Worm (Caenorhabditis elegans): ENCODE results near the gene Y75B12B.1.

Gene Y75B12B.1

DNA sequence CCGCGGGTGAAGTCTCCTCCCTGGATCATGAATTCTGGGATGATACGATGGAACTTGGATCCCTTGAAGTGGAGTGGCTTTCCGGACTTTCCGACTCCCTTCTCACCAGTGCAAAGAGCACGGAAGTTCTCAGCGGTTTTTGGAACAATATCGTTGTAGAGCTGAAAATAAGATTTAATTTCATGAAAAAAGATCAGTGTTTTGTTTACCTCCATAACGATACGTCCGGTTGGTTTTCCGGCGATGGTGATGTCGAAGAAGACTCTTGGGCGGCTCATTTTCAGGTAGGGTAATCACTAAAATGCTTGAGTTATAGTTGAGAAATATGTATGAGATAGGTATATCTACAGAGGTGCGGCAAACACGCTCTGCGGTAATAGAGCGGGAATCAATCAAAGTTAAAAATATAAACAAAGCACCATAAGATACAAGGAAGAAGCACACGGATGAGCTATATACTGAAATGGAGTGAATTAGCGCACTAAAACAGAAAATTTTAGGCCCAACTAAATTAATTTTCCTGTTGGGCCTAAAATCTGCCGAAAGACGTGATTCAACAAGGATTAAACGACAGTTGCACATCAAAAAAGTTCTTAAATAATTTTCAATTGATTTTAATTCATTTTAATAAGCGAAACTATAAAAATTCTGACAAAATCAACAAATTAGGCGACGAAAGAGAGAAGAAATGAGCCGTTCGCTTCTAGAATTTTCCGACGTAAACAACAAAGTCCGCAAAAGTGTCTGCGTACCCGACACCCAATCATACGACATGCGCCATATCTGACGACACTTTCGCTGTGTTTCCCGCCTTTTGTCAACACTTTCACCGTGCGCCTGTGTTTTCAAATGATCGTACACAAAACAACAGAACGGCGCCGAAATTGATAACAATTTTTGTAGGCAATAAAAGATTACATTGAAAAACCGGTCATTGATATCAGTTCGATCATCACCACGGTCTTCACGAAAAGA lies 2.9 kb downstream of the Y75B12B.1 start, which contains the start of the genes cyn-7 and bath-36 (continued):
- no peak for TF ChIP-seq snpc-4 (tag; optimal IDR thresholded peaks at IDR 0.05)
- TF ChIP-seq ZK546.5 (tag; optimal IDR thresholded peaks at IDR 0.05) = no peak
- TF ChIP-seq cey-2 (tag; optimal IDR thresholded peaks at IDR 0.05; ENCODE audit: borderline replicate concordance, insufficient read depth) = no peak
- no peak for TF ChIP-seq nhr-10 (tag; optimal IDR thresholded peaks at IDR 0.05)
- TF ChIP-seq fkh-10 (GFP tag; optimal IDR thresholded peaks at IDR 0.05) = peak; percentile 37
- TF ChIP-seq ceh-82 (tag; optimal IDR thresholded peaks at IDR 0.05) = no peak
- peak in 1 of 2 experiments; percentile 55 for TF ChIP-seq mdl-1 (tag; optimal IDR thresholded peaks at IDR 0.05)
- TF ChIP-seq attf-4 (tag; optimal IDR thresholded peaks at IDR 0.05) = no peak
- TF ChIP-seq lir-3 (tag; optimal IDR thresholded peaks at IDR 0.05) = no peak
- peak; percentile 68 for TF ChIP-seq T20F7.1 (GFP tag; optimal IDR thresholded peaks at IDR 0.05)
- TF ChIP-seq unc-130 (GFP tag; optimal IDR thresholded peaks at IDR 0.05) = no peak
- no peak for TF ChIP-seq zfp-2 (tag; optimal IDR thresholded peaks at IDR 0.05)
- TF ChIP-seq ctbp-1 (GFP tag; IDR thresholded peaks at IDR 0.05) = no peak
- TF ChIP-seq F26F4.8 (GFP tag; conservative IDR thresholded peaks at IDR 0.05) = no peak
- TF ChIP-seq lin-13 (GFP tag; optimal IDR thresholded peaks at IDR 0.05) = peak; percentile 62
- no peak for TF ChIP-seq saeg-2 (GFP tag; IDR thresholded peaks at IDR 0.05)
- peak; percentile 77 for TF ChIP-seq mep-1 (tag; optimal IDR thresholded peaks at IDR 0.05)
- no peak for TF ChIP-seq Y48G9A.11 (GFP tag; IDR thresholded peaks at IDR 0.05)
- TF ChIP-seq nhr-237 (tag; optimal IDR thresholded peaks at IDR 0.05) = no peak
- TF ChIP-seq php-3 (GFP tag; IDR thresholded peaks at IDR 0.05) = 0 out of 2 replicates have a peak, but pooled peaks have one; percentile 34
- no peak for TF ChIP-seq D1046.2 (GFP tag; IDR thresholded peaks at IDR 0.05)
- TF ChIP-seq daf-8 (GFP tag; IDR thresholded peaks at IDR 0.05) = no peak
- TF ChIP-seq tra-1 (GFP tag; IDR thresholded peaks at IDR 0.05) = peak; percentile 51; the same call in 1 of the 2 replicates
- no peak for TF ChIP-seq hmg-1.1 (GFP tag; IDR thresholded peaks at IDR 0.05)
- TF ChIP-seq ceh-62 (tag; optimal IDR thresholded peaks at IDR 0.05) = no peak
- TF ChIP-seq lim-7 (GFP tag; IDR thresholded peaks at IDR 0.05) = no peak
- TF ChIP-seq ZK337.2 (GFP tag; IDR thresholded peaks at IDR 0.05) = no peak
- TF ChIP-seq mxl-2 (GFP tag; conservative IDR thresholded peaks at IDR 0.05) = no peak
- TF ChIP-seq nhr-76 (tag; optimal IDR thresholded peaks at IDR 0.05) = no peak
- no peak for TF ChIP-seq lin-1 (GFP tag; IDR thresholded peaks at IDR 0.05)
- peak; percentile 62; the same call in 1 of the 2 replicates for TF ChIP-seq zfp-3 (GFP tag; conservative IDR thresholded peaks at IDR 0.05)
- TF ChIP-seq aha-1 (tag) = peak; percentile 92
- TF ChIP-seq mxl-3 (GFP tag; optimal IDR thresholded peaks at IDR 0.05) = peak; percentile 78
- no peak for TF ChIP-seq unc-39 (tag; optimal IDR thresholded peaks at IDR 0.05)
- no peak for TF ChIP-seq zip-11 (GFP tag; IDR thresholded peaks at IDR 0.05)
- TF ChIP-seq ceh-28 (tag; optimal IDR thresholded peaks at IDR 0.05) = no peak
- peak; percentile 48 for TF ChIP-seq ztf-7 (tag; optimal IDR thresholded peaks at IDR 0.05)
- TF ChIP-seq madf-5 (GFP tag; IDR thresholded peaks at IDR 0.05) = no peak
- no peak for TF ChIP-seq daf-12 (tag; optimal IDR thresholded peaks at IDR 0.05)
- no peak for TF ChIP-seq unc-62 (GFP tag; optimal IDR thresholded peaks at IDR 0.05 in 1 of 2)
- no peak for TF ChIP-seq unc-62 (tag; optimal IDR thresholded peaks at IDR 0.05)
- TF ChIP-seq Y5F2A.4 (GFP tag; optimal IDR thresholded peaks at IDR 0.05) = no peak
- TF ChIP-seq spr-1 (tag; optimal IDR thresholded peaks at IDR 0.05) = peak; percentile 22
- no peak for TF ChIP-seq spr-3 (GFP tag; optimal IDR thresholded peaks at IDR 0.05)
- TF ChIP-seq tag-97 (GFP tag; IDR thresholded peaks at IDR 0.05) = no peak
- 0 out of 2 replicates have a peak, but pooled peaks have one; percentile 37 for TF ChIP-seq pha-4 (GFP tag; IDR thresholded peaks at IDR 0.05)
- TF ChIP-seq pha-4 (tag; optimal IDR thresholded peaks at IDR 0.05) = peak; percentile 38
- TF ChIP-seq ces-1 (GFP tag; optimal IDR thresholded peaks at IDR 0.05) = no peak
- TF ChIP-seq pqm-1 (tag; optimal IDR thresholded peaks at IDR 0.05) = peak; percentile 51
- TF ChIP-seq skn-1 (tag; optimal IDR thresholded peaks at IDR 0.05) = no peak
- TF ChIP-seq sdz-12 (GFP tag; optimal IDR thresholded peaks at IDR 0.05) = no peak
